Worm (Caenorhabditis elegans): ENCODE measurements around the gene tbb-4.

- TF ChIP-seq F13C5.2 (tag; optimal IDR thresholded peaks at IDR 0.05) (no peak), ama-1 (optimal IDR thresholded peaks at IDR 0.05) (no peak), ets-7 (tag; optimal IDR thresholded peaks at IDR 0.05) (no peak), tra-4 (tag; optimal IDR thresholded peaks at IDR 0.05) (no peak), flt-1 (GFP tag; IDR thresholded peaks at IDR 0.05) (no peak), tbx-11 (GFP tag; IDR thresholded peaks at IDR 0.05) (no peak), hmbx-1 (tag; optimal IDR thresholded peaks at IDR 0.05) (no peak), aly-1 (tag; optimal IDR thresholded peaks at IDR 0.05) (no peak), B0310.2 (tag; optimal IDR thresholded peaks at IDR 0.05) (no peak), scrt-1 (GFP tag; IDR thresholded peaks at IDR 0.05) (no peak), hnd-1 (tag; optimal IDR thresholded peaks at IDR 0.05) (no peak), pes-1 (GFP tag; IDR thresholded peaks at IDR 0.05) (no peak)
These were observed 49.5 kb upstream of the tbb-4 start for ce11 chrX:9486160-9486559.

All from whole organism, early embryonic.